Fruit fly (Drosophila melanogaster) whole organism, embryonic: ENCODE data around the gene CG1635.

Experiments
- ATbp ChIP-seq: fragments of 200-800 bp; sonication (Bioruptor generic); optimal IDR thresholded peaks from 2 replicates; lab custom pipeline; 2017; ENCODE audit warnings: missing biosample characterization, mild to moderate bottlenecking, missing genetic modification characterization, missing genetic modification reagents
- CG10543 ChIP-seq: fragments of 200-800 bp; sonication (Bioruptor generic); optimal IDR thresholded peaks from 3 replicates; lab custom pipeline; 2017; ENCODE audit warnings: missing biosample characterization, mild to moderate bottlenecking, missing genetic modification characterization, moderate library complexity
- CG10979 ChIP-seq: fragments of 200-800 bp; sonication (Bioruptor generic); optimal IDR thresholded peaks from 2 replicates; lab custom pipeline; 2018; ENCODE audit warnings: missing biosample characterization, mild to moderate bottlenecking, missing genetic modification characterization, moderate library complexity
- CG12071 ChIP-seq: fragments of 200-800 bp; sonication (Bioruptor generic); optimal IDR thresholded peaks from 3 replicates; lab custom pipeline; 2018; ENCODE audit warnings: missing biosample characterization, mild to moderate bottlenecking, missing genetic modification characterization
- CG13624 ChIP-seq: fragments of 200-800 bp; sonication (Bioruptor generic); optimal IDR thresholded peaks from 2 replicates; lab custom pipeline; 2016; ENCODE audit warnings: missing biosample characterization, missing genetic modification characterization
- CG14860 ChIP-seq: fragments of 200-800 bp; sonication (Bioruptor generic); IDR thresholded peaks from 3 replicates; pipeline ENCODE4 v1.3.6; 2022; ENCODE audit warnings: missing biosample characterization, missing genetic modification characterization; ENCODE audit not compliant: partially characterized antibody
- CG1529 ChIP-seq: fragments of 200-800 bp; sonication (Bioruptor generic); optimal IDR thresholded peaks from 3 replicates; lab custom pipeline; 2018; ENCODE audit warnings: missing biosample characterization, missing genetic modification characterization
- CG15696 ChIP-seq: fragments of 200-800 bp; sonication (Bioruptor generic); optimal IDR thresholded peaks from 2 replicates; lab custom pipeline; 2019; ENCODE audit warnings: missing biosample characterization, mild to moderate bottlenecking, missing genetic modification characterization, moderate library complexity
- CG18262 ChIP-seq: fragments of 200-800 bp; optimal IDR thresholded peaks from 3 replicates; lab custom pipeline; 2019; ENCODE audit warnings: missing biosample characterization, mild to moderate bottlenecking, missing genetic modification characterization, moderate library complexity
- CG2202 ChIP-seq: fragments of 200-800 bp; sonication (Bioruptor generic); optimal IDR thresholded peaks from 2 replicates; lab custom pipeline; 2018; ENCODE audit warnings: missing biosample characterization, mild to moderate bottlenecking, missing genetic modification characterization
- CG2712 ChIP-seq: fragments of 200-800 bp; optimal IDR thresholded peaks from 3 replicates; lab custom pipeline; 2019; ENCODE audit warnings: missing biosample characterization, mild to moderate bottlenecking, missing genetic modification characterization, moderate library complexity
- CG31441 ChIP-seq: fragments of 200-800 bp; sonication (Bioruptor generic); IDR thresholded peaks from 2 replicates; pipeline ENCODE4 v1.3.6; 2022; ENCODE audit warnings: missing biosample characterization, missing genetic modification characterization
- CG33213 ChIP-seq: fragments of 200-800 bp; sonication (Bioruptor generic); optimal IDR thresholded peaks from 3 replicates; lab custom pipeline; 2016; ENCODE audit warnings: missing biosample characterization, missing genetic modification characterization
- CG33557 ChIP-seq: fragments of 200-800 bp; sonication (Bioruptor generic); optimal IDR thresholded peaks from 2 replicates; lab custom pipeline; 2019; ENCODE audit warnings: missing biosample characterization, mild to moderate bottlenecking, missing genetic modification characterization, moderate library complexity
- CG42726 ChIP-seq: fragments of 200-800 bp; sonication (Bioruptor generic); IDR thresholded peaks from 2 replicates; pipeline ENCODE4 v1.3.6; 2022; ENCODE audit warnings: missing biosample characterization, missing genetic modification characterization; ENCODE audit not compliant: partially characterized antibody
- CG4707 ChIP-seq: fragments of 200-800 bp; sonication (Bioruptor generic); optimal IDR thresholded peaks from 2 replicates; lab custom pipeline; 2018; ENCODE audit warnings: missing biosample characterization, mild to moderate bottlenecking, missing genetic modification characterization, moderate library complexity
- CG7271 ChIP-seq: fragments of 200-800 bp; sonication (Bioruptor generic); optimal IDR thresholded peaks from 2 replicates; lab custom pipeline; 2018; ENCODE audit warnings: missing biosample characterization, mild to moderate bottlenecking, missing genetic modification characterization, moderate library complexity
- CG8089 ChIP-seq: fragments of 200-800 bp; sonication (Bioruptor generic); optimal IDR thresholded peaks from 3 replicates; lab custom pipeline; 2016; ENCODE audit warnings: missing biosample characterization, missing genetic modification characterization
- CG8478 ChIP-seq: fragments of >200 bp; optimal IDR thresholded peaks from 2 replicates; lab custom pipeline; 2018
- CG8924 ChIP-seq: fragments of 200-800 bp; optimal IDR thresholded peaks from 3 replicates; lab custom pipeline; 2019; ENCODE audit warnings: missing biosample characterization, mild to moderate bottlenecking, missing genetic modification characterization, moderate library complexity
- CG8944 ChIP-seq: fragments of 200-800 bp; sonication (Bioruptor generic); optimal IDR thresholded peaks from 3 replicates; lab custom pipeline; 2016; ENCODE audit warnings: missing biosample characterization, missing genetic modification characterization
- D ChIP-seq, 2 experiments: fragments of 200-800 bp in 1 of 2; fragments of >200 bp in 1 of 2; sonication (Bioruptor generic) in 1 of 2; optimal IDR thresholded peaks; 2 replicates in 1 of 2; 3 replicates in 1 of 2; lab custom pipeline; 2017; ENCODE audit warnings: mild to moderate bottlenecking in 1 of 2, missing biosample characterization in 1 of 2, missing genetic modification characterization in 1 of 2, missing genetic modification reagents in 1 of 2
- Hr78 ChIP-seq, 2 experiments: fragments of 200-800 bp in 1 of 2; fragments of >200 bp in 1 of 2; sonication (Bioruptor generic) in 1 of 2; optimal IDR thresholded peaks; 2 replicates each; lab custom pipeline; 2017 to 2019; ENCODE audit warnings: missing biosample characterization in 2 of 2, missing genetic modification characterization in 2 of 2, mild to moderate bottlenecking in 1 of 2, moderate library complexity in 1 of 2
- Jarid2 ChIP-seq: fragments of 200-800 bp; sonication (Bioruptor generic); optimal IDR thresholded peaks from 3 replicates; lab custom pipeline; 2017; ENCODE audit warnings: mild to moderate bottlenecking, missing biosample characterization, missing genetic modification reagents, missing genetic modification characterization
- Lhr ChIP-seq: fragments of 200-800 bp; sonication (Bioruptor generic); optimal IDR thresholded peaks from 3 replicates; lab custom pipeline; 2017; ENCODE audit warnings: mild to moderate bottlenecking, missing biosample characterization, missing genetic modification reagents, missing genetic modification characterization
- Mes4 ChIP-seq: fragments of 200-800 bp; sonication (Bioruptor generic); optimal IDR thresholded peaks from 2 replicates; lab custom pipeline; 2016; ENCODE audit warnings: missing biosample characterization, missing genetic modification characterization
- PHDP ChIP-seq: fragments of 200-800 bp; sonication (Bioruptor generic); optimal IDR thresholded peaks from 3 replicates; lab custom pipeline; 2018; ENCODE audit warnings: missing biosample characterization, mild to moderate bottlenecking, missing genetic modification characterization, moderate library complexity
- Sox100B ChIP-seq: fragments of 200-800 bp; sonication (Bioruptor generic); optimal IDR thresholded peaks from 3 replicates; lab custom pipeline; 2018; ENCODE audit warnings: missing biosample characterization, mild to moderate bottlenecking, missing genetic modification characterization
- Trl ChIP-seq, 3 experiments: fragments of >200 bp in 2 of 3; fragments of 200-800 bp in 1 of 3; sonication (Bioruptor generic) in 1 of 3; optimal IDR thresholded peaks; 2 replicates in 1 of 3; 3 replicates in 2 of 3; lab custom pipeline; 2016 to 2017; ENCODE audit warnings: missing biosample characterization in 1 of 3, missing genetic modification characterization in 1 of 3
- Xbp1 ChIP-seq: fragments of 200-800 bp; sonication (Bioruptor generic); optimal IDR thresholded peaks from 3 replicates; lab custom pipeline; 2016; ENCODE audit warnings: missing biosample characterization, mild to moderate bottlenecking, missing genetic modification characterization
- Xrp1 ChIP-seq: fragments of 200-800 bp; sonication (Bioruptor generic); IDR thresholded peaks from 2 replicates; pipeline ENCODE4 v1.3.6; 2022; ENCODE audit warnings: missing biosample characterization, missing genetic modification characterization
- ab ChIP-seq: fragments of 200-800 bp; sonication (Bioruptor generic); optimal IDR thresholded peaks from 2 replicates; lab custom pipeline; 2016; ENCODE audit warnings: missing biosample characterization, missing genetic modification characterization
- bsh ChIP-seq, 2 experiments: fragments of 200-800 bp; sonication (Bioruptor generic); optimal IDR thresholded peaks; 2 replicates each; lab custom pipeline; 2017 to 2018; ENCODE audit warnings: mild to moderate bottlenecking in 2 of 2, missing biosample characterization in 2 of 2, missing genetic modification characterization in 2 of 2, moderate library complexity in 1 of 2
- caup ChIP-seq: fragments of 200-800 bp; sonication (Bioruptor generic); optimal IDR thresholded peaks from 3 replicates; lab custom pipeline; 2017; ENCODE audit warnings: missing biosample characterization, mild to moderate bottlenecking, missing genetic modification characterization, moderate library complexity; ENCODE audit not compliant: severe bottlenecking
- crc ChIP-seq: fragments of 200-800 bp; sonication (Bioruptor generic); optimal IDR thresholded peaks from 2 replicates; lab custom pipeline; 2016; ENCODE audit warnings: missing biosample characterization, missing genetic modification characterization
- dmrt99B ChIP-seq: fragments of 200-800 bp; sonication (Bioruptor generic); optimal IDR thresholded peaks from 2 replicates; lab custom pipeline; 2018; ENCODE audit warnings: missing biosample characterization, mild to moderate bottlenecking, missing genetic modification characterization, moderate library complexity
- fd96Cb ChIP-seq: fragments of 200-800 bp; sonication (Bioruptor generic); optimal IDR thresholded peaks from 2 replicates; lab custom pipeline; 2018; ENCODE audit warnings: missing biosample characterization, mild to moderate bottlenecking, missing genetic modification characterization, moderate library complexity
- gcm2 ChIP-seq: fragments of 200-800 bp; sonication (Bioruptor generic); optimal IDR thresholded peaks from 2 replicates; lab custom pipeline; 2016; ENCODE audit warnings: missing biosample characterization, missing genetic modification characterization
- hkb ChIP-seq, 2 experiments: fragments of 200-800 bp in 1 of 2; fragments of >200 bp in 1 of 2; sonication (Bioruptor generic) in 1 of 2; IDR thresholded peaks in 1 of 2; optimal IDR thresholded peaks in 1 of 2; 2 replicates each; pipeline versions ENCODE4 v1.3.6 to Lab custom; 2017 to 2022; ENCODE audit warnings: missing biosample characterization in 1 of 2, missing genetic modification characterization in 1 of 2
- lola ChIP-seq, 3 experiments: fragments of >200 bp in 2 of 3; fragments of 200-800 bp in 1 of 3; sonication (Bioruptor generic) in 1 of 3; optimal IDR thresholded peaks; 2 replicates each; lab custom pipeline; 2017 to 2019; ENCODE audit warnings: missing biosample characterization in 3 of 3, missing genetic modification characterization in 3 of 3, mild to moderate bottlenecking in 1 of 3, moderate library complexity in 1 of 3
- lov ChIP-seq, 2 experiments: fragments of 200-800 bp in 1 of 2; fragments of >200 bp in 1 of 2; sonication (Bioruptor generic) in 1 of 2; IDR thresholded peaks in 1 of 2; optimal IDR thresholded peaks in 1 of 2; 2 replicates in 1 of 2; 3 replicates in 1 of 2; pipeline versions ENCODE4 v1.3.6 to Lab custom; 2017 to 2022; ENCODE audit warnings: missing biosample characterization in 1 of 2, missing genetic modification characterization in 1 of 2
- nerfin-1 ChIP-seq: fragments of 200-800 bp; sonication (Bioruptor generic); optimal IDR thresholded peaks from 3 replicates; lab custom pipeline; 2019; ENCODE audit warnings: missing biosample characterization, mild to moderate bottlenecking, missing genetic modification characterization, moderate library complexity
- sug ChIP-seq: fragments of 200-800 bp; optimal IDR thresholded peaks from 2 replicates; lab custom pipeline; 2019; ENCODE audit warnings: missing biosample characterization, mild to moderate bottlenecking, missing genetic modification characterization, moderate library complexity
- toy ChIP-seq: fragments of 200-800 bp; sonication (Bioruptor generic); IDR thresholded peaks from 2 replicates; pipeline ENCODE4 v1.3.6; 2022; ENCODE audit warnings: missing biosample characterization, missing genetic modification characterization
- wek ChIP-seq: fragments of 200-800 bp; sonication (Bioruptor generic); optimal IDR thresholded peaks from 3 replicates; lab custom pipeline; 2018; ENCODE audit warnings: missing biosample characterization, mild to moderate bottlenecking, missing genetic modification characterization, moderate library complexity

Gene CG1635

dm6 chr3R:31548766-31549510 is 39.5 kb upstream of the CG1635 start (continued):
- peak; percentile 42 for TF ChIP-seq PHDP
- peak; percentile 19; the same call in 1 of the 2 replicates for TF ChIP-seq CG31441 (GFP tag; lab: Robert Waterston, UW)
- TF ChIP-seq hkb (optimal IDR thresholded peaks at IDR 0.05; lab: Kevin White, UChicago) = no peak
- peak; percentile 30; the same call in 1 of the 2 replicates for TF ChIP-seq hkb (GFP tag; IDR thresholded peaks at IDR 0.05; lab: Robert Waterston, UW)
- peak; percentile 27 for TF ChIP-seq dmrt99B (tag; lab: Kevin White, UChicago)
- TF ChIP-seq Xrp1 (GFP tag; lab: Robert Waterston, UW) = peak; percentile 40; the same call in 1 of the 2 replicates
- no peak for TF ChIP-seq crc (GFP tag; lab: Kevin White, UChicago)
- no peak for TF ChIP-seq D (optimal IDR thresholded peaks at IDR 0.05; lab: Kevin White, UChicago)
- TF ChIP-seq D (GFP tag; optimal IDR thresholded peaks at IDR 0.05; lab: Kevin White, UChicago) = peak; percentile 21
- TF ChIP-seq CG13624 = no peak
- TF ChIP-seq CG33213 (GFP tag; lab: Kevin White, UChicago) = peak; percentile 13
- TF ChIP-seq CG1529 = peak; percentile 24
- peak; percentile 40 for TF ChIP-seq ATbp
- no peak for TF ChIP-seq sug
- TF ChIP-seq nerfin-1 (tag; lab: Kevin White, UChicago) = peak; percentile 20
- TF ChIP-seq CG12071 (GFP tag; lab: Kevin White, UChicago) = peak; percentile 13
- no peak for TF ChIP-seq toy (GFP tag; lab: Robert Waterston, UW)
- peak; percentile 58 for TF ChIP-seq CG33557 (GFP tag; lab: Kevin White, UChicago)
- TF ChIP-seq Xbp1 (GFP tag; lab: Kevin White, UChicago) = no peak
- no peak for TF ChIP-seq CG8478 (lab: Kevin White, UChicago)
- peak; percentile 12 for TF ChIP-seq CG10979
- TF ChIP-seq lola (GFP tag; optimal IDR thresholded peaks at IDR 0.05; lab: Kevin White, UChicago) = peak in 1 of 3 experiments; percentile 24
- TF ChIP-seq Trl (optimal IDR thresholded peaks at IDR 0.05; lab: Kevin White, UChicago) = no peak
- no peak for TF ChIP-seq Trl (GFP tag; optimal IDR thresholded peaks at IDR 0.05; lab: Kevin White, UChicago)
- TF ChIP-seq ab (GFP tag; lab: Kevin White, UChicago) = no peak
- peak; percentile 63 for TF ChIP-seq CG15696 (tag; lab: Kevin White, UChicago)
- no peak for TF ChIP-seq lov (optimal IDR thresholded peaks at IDR 0.05; lab: Kevin White, UChicago)
- peak; percentile 78; the same call in 1 of the 3 replicates for TF ChIP-seq lov (GFP tag; IDR thresholded peaks at IDR 0.05; lab: Robert Waterston, UW)
- no peak for TF ChIP-seq fd96Cb (tag; lab: Kevin White, UChicago)
- no peak for TF ChIP-seq CG42726 (GFP tag; lab: Robert Waterston, UW)
- peak; percentile 15 for TF ChIP-seq CG8089 (GFP tag; lab: Kevin White, UChicago)
- peak; percentile 16 for TF ChIP-seq Mes4
- no peak for TF ChIP-seq caup
- no peak for TF ChIP-seq CG8944
- TF ChIP-seq wek (GFP tag; lab: Kevin White, UChicago) = peak; percentile 16
- peak; percentile 36 for TF ChIP-seq CG8924 (tag; lab: Kevin White, UChicago)
- TF ChIP-seq CG2202 (tag; lab: Kevin White, UChicago) = peak; percentile 26
- peak in 1 of 2 experiments; percentile 26 for TF ChIP-seq bsh (GFP tag; optimal IDR thresholded peaks at IDR 0.05; lab: Kevin White, UChicago)
- peak; percentile 12 for TF ChIP-seq Sox100B (GFP tag; lab: Kevin White, UChicago)
- TF ChIP-seq Hr78 (GFP tag; optimal IDR thresholded peaks at IDR 0.05; lab: Kevin White, UChicago) = peak in 1 of 2 experiments; percentile 56
- no peak for TF ChIP-seq gcm2
- peak; percentile 6 for TF ChIP-seq Lhr (GFP tag; lab: Kevin White, UChicago)
- TF ChIP-seq CG2712 (tag; lab: Kevin White, UChicago) = peak; percentile 8
- TF ChIP-seq CG14860 (GFP tag; lab: Robert Waterston, UW) = 0 out of 3 replicates have a peak, but pooled peaks have one; percentile 13
- peak; percentile 9 for TF ChIP-seq Jarid2 (GFP tag; lab: Kevin White, UChicago)
- TF ChIP-seq CG4707 (GFP tag; lab: Kevin White, UChicago) = peak; percentile 22
- TF ChIP-seq CG18262 = peak; percentile 30
- no peak for TF ChIP-seq CG10543 (GFP tag; lab: Kevin White, UChicago)
- peak; percentile 16 for TF ChIP-seq CG7271
